Fruit fly (Drosophila melanogaster) whole organism, embryonic: ENCODE results near the gene hang.

ENCODE experiments used
- Awh ChIP-seq: fragments of 200-800 bp; sonication (Bioruptor generic); IDR thresholded peaks from 2 replicates; pipeline ENCODE4, ENCODE4 v1.3.6; 2022; ENCODE audit warnings: missing biosample characterization, missing genetic modification characterization
- B-H2 ChIP-seq: fragments of 200-800 bp; sonication (Bioruptor generic); optimal IDR thresholded peaks from 2 replicates; lab custom pipeline; 2018; ENCODE audit warnings: missing biosample characterization, mild to moderate bottlenecking, missing genetic modification characterization
- CG11085 ChIP-seq: fragments of 200-800 bp; sonication (Bioruptor generic); IDR thresholded peaks from 2 replicates; pipeline ENCODE4 v1.3.6; 2022; ENCODE audit warnings: missing biosample characterization, missing genetic modification characterization
- CG11093 ChIP-seq: fragments of 200-800 bp; sonication (Bioruptor generic); IDR thresholded peaks from 3 replicates; pipeline ENCODE4 v1.3.6; 2022; ENCODE audit warnings: missing biosample characterization, missing genetic modification characterization
- CG11696 ChIP-seq: fragments of 200-800 bp; sonication (Bioruptor generic); IDR thresholded peaks from 2 replicates; pipeline ENCODE4 v1.3.6; 2022; ENCODE audit warnings: missing biosample characterization, missing genetic modification characterization
- CG12104 ChIP-seq: fragments of 200-800 bp; sonication (Bioruptor generic); optimal IDR thresholded peaks from 3 replicates; lab custom pipeline; 2016; ENCODE audit warnings: missing biosample characterization, missing genetic modification characterization
- CG12155 ChIP-seq: fragments of 200-800 bp; sonication (Bioruptor generic); optimal IDR thresholded peaks from 3 replicates; lab custom pipeline; 2016; ENCODE audit warnings: missing biosample characterization, missing genetic modification characterization
- CG2202 ChIP-seq: fragments of 200-800 bp; sonication (Bioruptor generic); optimal IDR thresholded peaks from 2 replicates; lab custom pipeline; 2018; ENCODE audit warnings: missing biosample characterization, mild to moderate bottlenecking, missing genetic modification characterization
- CG30020 ChIP-seq: fragments of 200-800 bp; optimal IDR thresholded peaks from 2 replicates; lab custom pipeline; 2019; ENCODE audit warnings: missing biosample characterization, mild to moderate bottlenecking, missing genetic modification characterization, moderate library complexity
- CG30403 ChIP-seq: fragments of 200-800 bp; sonication (Bioruptor generic); optimal IDR thresholded peaks from 3 replicates; lab custom pipeline; 2016; ENCODE audit warnings: missing biosample characterization, missing genetic modification characterization
- CG31441 ChIP-seq: fragments of 200-800 bp; sonication (Bioruptor generic); IDR thresholded peaks from 2 replicates; pipeline ENCODE4 v1.3.6; 2022; ENCODE audit warnings: missing biosample characterization, missing genetic modification characterization
- CG32767 ChIP-seq: fragments of 200-800 bp; sonication (Bioruptor generic); IDR thresholded peaks from 2 replicates; pipeline ENCODE4 v1.3.6; 2022; ENCODE audit warnings: missing biosample characterization, missing genetic modification characterization
- CG34376 ChIP-seq: fragments of 200-800 bp; sonication (Bioruptor generic); optimal IDR thresholded peaks from 2 replicates; lab custom pipeline; 2018; ENCODE audit warnings: missing biosample characterization, mild to moderate bottlenecking, missing genetic modification characterization
- CG34422 ChIP-seq: fragments of 200-800 bp; sonication (Bioruptor generic); IDR thresholded peaks from 3 replicates; pipeline ENCODE4 v1.3.6; 2022; ENCODE audit warnings: missing biosample characterization, missing genetic modification characterization
- CG3847 ChIP-seq: fragments of 200-800 bp; sonication (Bioruptor generic); IDR thresholded peaks from 2 replicates; pipeline ENCODE4 v1.3.6; 2022; ENCODE audit warnings: missing biosample characterization, missing genetic modification characterization
- CG3995 ChIP-seq: fragments of 200-800 bp; sonication (Bioruptor generic); optimal IDR thresholded peaks from 3 replicates; lab custom pipeline; 2016; ENCODE audit warnings: missing biosample characterization, missing genetic modification characterization
- CG5180 ChIP-seq: fragments of 200-800 bp; sonication (Bioruptor generic); optimal IDR thresholded peaks from 3 replicates; lab custom pipeline; 2017; ENCODE audit warnings: missing biosample characterization, missing genetic modification characterization, mild to moderate bottlenecking, moderate library complexity, missing genetic modification reagents
- CG5953 ChIP-seq: fragments of 200-800 bp; sonication (Bioruptor generic); IDR thresholded peaks from 2 replicates; pipeline ENCODE4 v1.3.6; 2022; ENCODE audit warnings: missing biosample characterization, missing genetic modification characterization
- CG6683 ChIP-seq: fragments of 200-800 bp; sonication (Bioruptor generic); optimal IDR thresholded peaks from 2 replicates; lab custom pipeline; 2017; ENCODE audit warnings: missing biosample characterization, mild to moderate bottlenecking, missing genetic modification characterization, missing genetic modification reagents
- CG6689 ChIP-seq: fragments of 200-800 bp; sonication (Bioruptor generic); IDR thresholded peaks from 2 replicates; pipeline ENCODE4 v1.3.6; 2022; ENCODE audit warnings: missing biosample characterization, missing genetic modification characterization
- CG7839 ChIP-seq: fragments of 200-800 bp; sonication (Bioruptor generic); optimal IDR thresholded peaks from 3 replicates; lab custom pipeline; 2018; ENCODE audit warnings: missing biosample characterization, mild to moderate bottlenecking, missing genetic modification characterization, moderate library complexity
- Camta ChIP-seq: fragments of 200-800 bp; sonication (Bioruptor generic); optimal IDR thresholded peaks from 2 replicates; lab custom pipeline; 2016; ENCODE audit warnings: missing biosample characterization, missing genetic modification characterization
- Dp ChIP-seq: fragments of 200-800 bp; sonication (Bioruptor generic); optimal IDR thresholded peaks from 2 replicates; lab custom pipeline; 2018; ENCODE audit warnings: missing biosample characterization, mild to moderate bottlenecking, missing genetic modification characterization, moderate library complexity
- Fer3 ChIP-seq: fragments of 200-800 bp; sonication (Bioruptor generic); optimal IDR thresholded peaks from 2 replicates; lab custom pipeline; 2018; ENCODE audit warnings: missing biosample characterization, mild to moderate bottlenecking, missing genetic modification characterization, moderate library complexity
- HLH3B ChIP-seq: fragments of 200-800 bp; sonication (Bioruptor generic); IDR thresholded peaks from 2 replicates; pipeline ENCODE4 v1.3.6; 2022; ENCODE audit warnings: missing biosample characterization, missing genetic modification characterization
- HLHmδ ChIP-seq: fragments of 200-800 bp; sonication (Bioruptor generic); optimal IDR thresholded peaks from 2 replicates; lab custom pipeline; 2018; ENCODE audit warnings: missing biosample characterization, mild to moderate bottlenecking, missing genetic modification characterization, moderate library complexity
- HmgD ChIP-seq: fragments of 200-800 bp; sonication (Bioruptor generic); optimal IDR thresholded peaks from 3 replicates; lab custom pipeline; 2016; ENCODE audit warnings: missing biosample characterization, missing genetic modification characterization
- Kr ChIP-seq: fragments of 200-800 bp; sonication (Bioruptor generic); optimal IDR thresholded peaks from 2 replicates; lab custom pipeline; 2017; ENCODE audit warnings: missing biosample characterization, mild to moderate bottlenecking, missing genetic modification characterization
- Scr ChIP-seq: fragments of 200-800 bp; sonication (Bioruptor generic); IDR thresholded peaks from 2 replicates; pipeline ENCODE4 v1.3.6; 2022; ENCODE audit warnings: missing biosample characterization, missing genetic modification characterization; ENCODE audit not compliant: partially characterized antibody
- Tbp ChIP-seq: fragments of >200 bp; optimal IDR thresholded peaks from 2 replicates; lab custom pipeline; 2018; ENCODE audit warnings: missing biosample characterization, missing genetic modification characterization
- Xrp1 ChIP-seq: fragments of 200-800 bp; sonication (Bioruptor generic); IDR thresholded peaks from 2 replicates; pipeline ENCODE4 v1.3.6; 2022; ENCODE audit warnings: missing biosample characterization, missing genetic modification characterization
- YL-1 ChIP-seq: fragments of 200-800 bp; sonication (Bioruptor generic); optimal IDR thresholded peaks from 3 replicates; lab custom pipeline; 2017; ENCODE audit warnings: missing biosample characterization, mild to moderate bottlenecking, missing genetic modification characterization
- dmrt11E ChIP-seq: fragments of 200-800 bp; sonication (Bioruptor generic); optimal IDR thresholded peaks from 3 replicates; lab custom pipeline; 2018; ENCODE audit warnings: missing biosample characterization, mild to moderate bottlenecking, missing genetic modification characterization, moderate library complexity
- eve ChIP-seq, 2 experiments: fragments of >200 bp; optimal IDR thresholded peaks; 2 replicates each; lab custom pipeline; 2017; ENCODE audit warnings: missing biosample characterization in 2 of 2, missing genetic modification characterization in 2 of 2
- fd3F ChIP-seq: fragments of 200-800 bp; sonication (Bioruptor generic); optimal IDR thresholded peaks from 2 replicates; lab custom pipeline; 2018; ENCODE audit warnings: missing biosample characterization, mild to moderate bottlenecking, missing genetic modification characterization, moderate library complexity
- ftz-f1 ChIP-seq: fragments of 200-800 bp; sonication (Bioruptor generic); optimal IDR thresholded peaks from 2 replicates; lab custom pipeline; 2016; ENCODE audit warnings: missing biosample characterization, missing genetic modification characterization
- fu2 ChIP-seq: fragments of 200-800 bp; sonication (Bioruptor generic); optimal IDR thresholded peaks from 2 replicates; lab custom pipeline; 2016; ENCODE audit warnings: missing biosample characterization, missing genetic modification characterization
- gce ChIP-seq: fragments of 200-800 bp; sonication (Bioruptor generic); IDR thresholded peaks from 3 replicates; pipeline ENCODE4 v1.3.6; 2022; ENCODE audit warnings: missing biosample characterization, missing genetic modification characterization
- gsb-n ChIP-seq: fragments of 200-800 bp; sonication (Bioruptor generic); optimal IDR thresholded peaks from 3 replicates; lab custom pipeline; 2018; ENCODE audit warnings: missing biosample characterization, mild to moderate bottlenecking, missing genetic modification characterization
- otp ChIP-seq: fragments of 200-800 bp; sonication (Bioruptor generic); IDR thresholded peaks from 3 replicates; pipeline ENCODE4, ENCODE4 v1.3.6; 2022; ENCODE audit warnings: missing biosample characterization, missing genetic modification characterization
- pb ChIP-seq: fragments of 200-800 bp; sonication (Bioruptor generic); optimal IDR thresholded peaks from 3 replicates; lab custom pipeline; 2016; ENCODE audit warnings: missing biosample characterization, missing genetic modification characterization
- psq ChIP-seq: fragments of 200-800 bp; sonication (Bioruptor generic); optimal IDR thresholded peaks from 2 replicates; lab custom pipeline; 2017; ENCODE audit warnings: missing biosample characterization, missing genetic modification characterization
- ro ChIP-seq: fragments of 200-800 bp; sonication (Bioruptor generic); IDR thresholded peaks from 2 replicates; pipeline ENCODE4 v1.3.6; 2022; ENCODE audit warnings: missing biosample characterization, missing genetic modification characterization
- schlank ChIP-seq: fragments of 200-800 bp; sonication (Bioruptor generic); optimal IDR thresholded peaks from 2 replicates; lab custom pipeline; 2018; ENCODE audit warnings: missing biosample characterization, mild to moderate bottlenecking, missing genetic modification characterization
- sd ChIP-seq: fragments of 200-800 bp; sonication (Bioruptor generic); optimal IDR thresholded peaks from 3 replicates; lab custom pipeline; 2018; ENCODE audit warnings: missing biosample characterization, mild to moderate bottlenecking, missing genetic modification characterization, moderate library complexity
- seq ChIP-seq: fragments of 200-800 bp; sonication (Bioruptor generic); IDR thresholded peaks from 2 replicates; pipeline ENCODE4 v1.3.6; 2022; ENCODE audit warnings: missing biosample characterization, missing genetic modification characterization
- sug ChIP-seq: fragments of 200-800 bp; optimal IDR thresholded peaks from 2 replicates; lab custom pipeline; 2019; ENCODE audit warnings: missing biosample characterization, mild to moderate bottlenecking, missing genetic modification characterization, moderate library complexity
- zfh1 ChIP-seq: fragments of 200-800 bp; sonication (Bioruptor generic); IDR thresholded peaks from 3 replicates; pipeline ENCODE4 v1.3.6; 2022; ENCODE audit warnings: missing biosample characterization, missing genetic modification characterization

The hang gene

dm6 chrX:16384843-16385726 lies 37.5 kb upstream of the hang start, which contains the start of the genes CG9992 and CG4239 (continued):
- TF ChIP-seq CG32767 (GFP tag; lab: Robert Waterston, UW) (no peak; the same call in 1 of the 2 replicates), HLH3B (GFP tag; lab: Robert Waterston, UW) (peak; percentile 53; the same call in 1 of the 2 replicates), CG6683 (GFP tag; lab: Kevin White, UChicago) (no peak), schlank (tag; lab: Kevin White, UChicago) (no peak), Dp (GFP tag; lab: Kevin White, UChicago) (peak; percentile 29), Kr (GFP tag; lab: Kevin White, UChicago) (no peak), Fer3 (tag; lab: Kevin White, UChicago) (peak; percentile 53), CG3995 (GFP tag; lab: Kevin White, UChicago) (peak; percentile 35), CG31441 (GFP tag; lab: Robert Waterston, UW) (peak; percentile 66; the same call in 1 of the 2 replicates), sd (tag; lab: Kevin White, UChicago) (peak; percentile 10), CG3847 (GFP tag; lab: Robert Waterston, UW) (peak; percentile 75), fd3F (GFP tag; lab: Kevin White, UChicago) (peak; percentile 53), eve (GFP tag; optimal IDR thresholded peaks at IDR 0.05; lab: Kevin White, UChicago) (no peak), CG5180 (no peak), CG6689 (peak; percentile 29; the same call in 1 of the 2 replicates), Awh (GFP tag; lab: Robert Waterston, UW) (no peak), gsb-n (tag; lab: Kevin White, UChicago) (no peak), gce (GFP tag; lab: Robert Waterston, UW) (no peak), CG11696 (no peak), seq (GFP tag; lab: Robert Waterston, UW) (no peak), YL-1 (GFP tag; lab: Kevin White, UChicago) (no peak), pb (GFP tag; lab: Kevin White, UChicago) (no peak), ro (GFP tag; lab: Robert Waterston, UW) (no peak), Tbp (GFP tag; lab: Kevin White, UChicago) (no peak), CG11093 (peak; percentile 31; the same call in 2 of the 3 replicates), dmrt11E (tag; lab: Kevin White, UChicago) (peak; percentile 61), psq (GFP tag; lab: Kevin White, UChicago) (no peak), sug (tag; lab: Kevin White, UChicago) (peak; percentile 71), HLHmδ (GFP tag; lab: Kevin White, UChicago) (no peak), CG34376 (GFP tag; lab: Kevin White, UChicago) (no peak), CG34422 (GFP tag; lab: Robert Waterston, UW) (peak; percentile 50; the same call in 1 of the 3 replicates), CG12104 (GFP tag; lab: Kevin White, UChicago) (peak; percentile 36), CG30403 (peak; percentile 77), zfh1 (GFP tag; lab: Robert Waterston, UW) (peak; percentile 44; the same call in 1 of the 3 replicates), Camta (GFP tag; lab: Kevin White, UChicago) (no peak), CG11085 (GFP tag; lab: Robert Waterston, UW) (peak; percentile 62; the same call in 1 of the 2 replicates), Scr (peak; percentile 65), otp (GFP tag; lab: Robert Waterston, UW) (no peak), CG30020 (tag; lab: Kevin White, UChicago) (peak; percentile 97), HmgD (peak; percentile 25), CG2202 (tag; lab: Kevin White, UChicago) (no peak), ftz-f1 (no peak), CG12155 (GFP tag; lab: Kevin White, UChicago) (peak; percentile 59), Xrp1 (GFP tag; lab: Robert Waterston, UW) (peak; percentile 28; the same call in 1 of the 2 replicates), fu2 (GFP tag; lab: Kevin White, UChicago) (peak; percentile 23), CG7839 (peak; percentile 72), CG5953 (GFP tag; lab: Robert Waterston, UW) (no peak), B-H2 (GFP tag; lab: Kevin White, UChicago) (no peak)
